Worm (Caenorhabditis elegans): ENCODE measurements around the gene cyn-4.

- TF ChIP-seq lin-11 (tag; optimal IDR thresholded peaks at IDR 0.05) (no peak), ama-1 (optimal IDR thresholded peaks at IDR 0.05) (no peak), fax-1 (tag; optimal IDR thresholded peaks at IDR 0.05) (no peak), pha-4 (tag; optimal IDR thresholded peaks at IDR 0.05) (no peak), ceh-14 (tag; optimal IDR thresholded peaks at IDR 0.05) (no peak), hlh-15 (tag; optimal IDR thresholded peaks at IDR 0.05) (no peak), unc-86 (tag; optimal IDR thresholded peaks at IDR 0.05) (no peak), unc-55 (GFP tag; optimal IDR thresholded peaks at IDR 0.05) (no peak), odd-2 (tag; optimal IDR thresholded peaks at IDR 0.05) (no peak), pha-2 (tag; optimal IDR thresholded peaks at IDR 0.05) (no peak), sox-4 (tag; optimal IDR thresholded peaks at IDR 0.05) (no peak), nfya-1 (tag; optimal IDR thresholded peaks at IDR 0.05) (no peak), T23F11.4 (GFP tag; optimal IDR thresholded peaks at IDR 0.05) (no peak), rnt-1 (tag; optimal IDR thresholded peaks at IDR 0.05) (no peak)
Measured at ce11 chrII:10829572-10829971, 42.8 kb downstream of the cyn-4 start.

Measured in whole organism, late embryonic.